Worm (Caenorhabditis elegans) whole organism, midembryonic: Measurements from ENCODE around the gene F22B5.10.

Experiments used
- T22C8.4 ChIP-seq: fragments of 200-800 bp; sonication (Bioruptor generic); IDR thresholded peaks from 2 replicates; pipeline ENCODE4 v1.3.6; 2022; ENCODE audit warnings: missing genetic modification characterization, missing compliant biosample characterization
- cog-1 ChIP-seq: sonication (generic microtip); optimal IDR thresholded peaks from 2 replicates; lab custom pipeline; 2016; ENCODE audit warnings: missing genetic modification characterization, missing compliant biosample characterization
- flt-1 ChIP-seq: fragments of 200-800 bp; sonication (Bioruptor generic); IDR thresholded peaks from 2 replicates; pipeline ENCODE4 v1.3.6; 2022; ENCODE audit warnings: missing genetic modification characterization, missing compliant biosample characterization
- klf-2 ChIP-seq: fragments of 200-800 bp; sonication (Bioruptor generic); conservative IDR thresholded peaks from 2 replicates; pipeline ENCODE4 v1.3.6; 2022; ENCODE audit warnings: missing genetic modification reagents, missing genetic modification characterization, missing compliant biosample characterization
- med-1 ChIP-seq: sonication (generic microtip); optimal IDR thresholded peaks from 2 replicates; lab custom pipeline; 2017; ENCODE audit warnings: missing genetic modification characterization, mild to moderate bottlenecking, missing compliant biosample characterization, antibody characterized with exemption, missing genetic modification reagents; ENCODE audit not compliant: insufficient read depth
- ref-1 ChIP-seq: fragments of 200-800 bp; sonication (Bioruptor generic); conservative IDR thresholded peaks from 2 replicates; pipeline ENCODE4 v1.3.6; 2022; ENCODE audit warnings: missing genetic modification reagents, missing genetic modification characterization, missing compliant biosample characterization
- tab-1 ChIP-seq: fragments of 200-800 bp; sonication (Bioruptor generic); IDR thresholded peaks from 2 replicates; pipeline ENCODE4 v1.3.6; 2022; ENCODE audit warnings: missing genetic modification characterization, missing compliant biosample characterization
- ztf-23 ChIP-seq: fragments of 200-800 bp; sonication (Bioruptor generic); IDR thresholded peaks from 2 replicates; pipeline ENCODE4 v1.3.6; 2022; ENCODE audit warnings: missing genetic modification reagents, missing genetic modification characterization, missing compliant biosample characterization
- ztf-29 ChIP-seq: fragments of 200-800 bp; sonication (Bioruptor generic); IDR thresholded peaks from 2 replicates; pipeline ENCODE4 v1.3.6; 2022; ENCODE audit warnings: missing genetic modification reagents, missing genetic modification characterization, missing compliant biosample characterization

ce11 chrII:8456094-8456493 is 10.9 kb upstream of the F22B5.10 start, which contains the start of gene F22B5.6:
- no peak for TF ChIP-seq cog-1 (tag; lab: Kevin White, UChicago)
- no peak for TF ChIP-seq tab-1 (GFP tag; lab: Robert Waterston, UW)
- no peak for TF ChIP-seq T22C8.4 (GFP tag; lab: Robert Waterston, UW)
- TF ChIP-seq klf-2 = no peak
- TF ChIP-seq ztf-29 (GFP tag; lab: Robert Waterston, UW) = no peak
- no peak for TF ChIP-seq med-1
- no peak for TF ChIP-seq flt-1
- TF ChIP-seq ref-1 (GFP tag; lab: Robert Waterston, UW) = no peak
- TF ChIP-seq ztf-23 (GFP tag; lab: Robert Waterston, UW) = no peak
